Worm (Caenorhabditis elegans) whole organism, L4/young adult: ENCODE results near the gene bcl-7.
A peak's percentile ranks its signal among the peaks of the same experiment; 100 is the strongest.

Experiments used
- W03F9.2 ChIP-seq: fragments of 150-350 bp; optimal IDR thresholded peaks from 2 replicates; lab custom pipeline; 2014; ENCODE audit warnings: missing biosample characterization, missing genetic modification characterization
- dao-5 ChIP-seq: sonication (generic microtip); optimal IDR thresholded peaks from 2 replicates; lab custom pipeline; 2016; ENCODE audit warnings: missing genotype, missing genetic modification characterization, moderate library complexity, missing compliant biosample characterization
- him-1 ChIP-seq: sonication (generic microtip); optimal IDR thresholded peaks from 2 replicates; lab custom pipeline; 2016; ENCODE audit warnings: missing genotype, missing genetic modification reagents, missing genetic modification characterization, missing compliant biosample characterization

The bcl-7 gene

DNA sequence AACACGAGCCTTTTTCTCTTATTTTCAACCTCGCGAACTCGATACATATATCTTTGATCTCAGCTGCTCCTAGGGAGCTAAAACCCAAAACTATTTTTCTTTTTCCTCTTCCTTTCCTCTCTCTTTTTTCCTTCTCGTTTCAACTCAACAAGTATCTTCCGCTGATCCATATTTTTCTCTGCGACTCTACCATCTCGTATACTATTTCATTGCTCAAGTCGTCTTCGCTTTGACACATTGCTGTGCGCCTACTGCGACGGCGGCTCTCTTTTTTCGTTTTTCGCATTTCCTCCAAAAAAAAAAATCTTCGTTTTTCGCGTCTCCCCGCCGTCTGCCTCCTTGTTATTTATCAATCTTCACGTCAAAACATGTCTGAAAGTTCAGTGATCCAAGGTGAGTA is 23.9 kb downstream of the bcl-7 start:
- TF ChIP-seq dao-5 (tag; lab: Kevin White, UChicago) = no peak
- TF ChIP-seq W03F9.2 (tag; lab: Kevin White, UChicago) = no peak
- no peak for TF ChIP-seq him-1 (tag; lab: Kevin White, UChicago)

DNA sequence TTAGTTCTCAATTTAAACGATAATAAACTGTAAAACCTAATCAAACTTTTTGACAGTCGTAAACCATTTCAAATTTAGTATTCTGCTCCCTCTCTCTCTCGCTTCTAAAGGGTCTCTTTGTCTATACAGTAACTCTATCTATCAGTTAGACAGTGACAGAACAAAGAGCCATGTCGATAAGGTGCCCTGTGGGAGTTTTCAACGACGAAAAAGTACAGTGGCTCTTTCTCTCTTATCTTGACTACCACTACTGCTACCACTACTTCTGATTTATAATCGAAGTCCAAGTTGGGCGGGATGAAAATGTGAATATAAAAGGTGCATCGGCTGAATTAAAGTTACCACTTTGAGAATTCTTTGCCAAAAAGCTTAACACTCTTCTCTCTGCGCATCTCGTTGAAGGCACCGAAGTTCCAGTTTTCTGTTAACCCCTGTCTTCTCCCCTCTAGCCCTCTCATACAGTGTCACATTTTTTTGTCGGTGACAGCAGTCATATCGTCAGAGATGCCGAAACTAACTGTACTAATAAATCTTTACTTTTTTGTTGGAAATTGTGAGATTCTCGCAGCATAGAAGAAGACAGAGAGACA is 25.0 kb downstream of the bcl-7 start:
- TF ChIP-seq dao-5 (tag; lab: Kevin White, UChicago) = no peak
- no peak for TF ChIP-seq W03F9.2 (tag; lab: Kevin White, UChicago)
- TF ChIP-seq him-1 (tag; lab: Kevin White, UChicago) = no peak

DNA sequence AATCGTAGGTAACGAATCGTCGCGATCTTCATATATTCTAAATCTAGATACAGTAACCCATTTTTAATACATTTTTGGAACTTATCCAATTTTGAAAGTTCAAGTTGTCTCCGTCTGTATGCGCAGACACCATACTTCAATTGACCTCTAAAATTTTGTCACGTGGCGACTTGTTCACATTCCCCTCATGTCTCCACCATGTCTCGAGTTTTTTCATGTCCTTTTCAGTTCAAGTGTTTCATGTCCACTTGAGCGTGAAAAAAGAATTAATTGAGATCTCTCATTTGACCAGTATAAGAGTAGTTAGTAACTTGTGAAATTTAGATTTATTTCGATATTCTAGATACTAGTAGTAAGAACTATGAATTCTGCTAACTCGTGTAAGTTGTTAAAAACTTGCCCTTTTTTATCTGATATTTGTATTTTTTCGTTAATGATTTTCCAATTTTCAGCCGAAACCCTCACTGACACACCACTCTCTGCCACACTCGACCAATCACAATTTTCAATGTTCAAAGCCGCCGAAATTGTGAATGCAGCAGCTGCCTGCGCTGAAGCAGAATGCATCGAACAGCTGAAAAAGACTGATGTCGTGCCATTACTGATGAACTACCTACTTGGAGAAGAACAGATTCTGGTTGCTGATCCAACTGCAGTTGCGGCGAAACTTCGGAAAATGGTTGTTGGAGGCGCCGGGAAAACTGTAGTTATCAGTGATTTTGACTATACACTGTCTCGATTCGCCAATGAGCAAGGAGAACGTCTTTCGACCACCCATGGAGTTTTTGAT is 25.9 kb downstream of the bcl-7 start:
- TF ChIP-seq W03F9.2 (tag; lab: Kevin White, UChicago) (no peak), dao-5 (tag; lab: Kevin White, UChicago) (no peak), him-1 (tag; lab: Kevin White, UChicago) (no peak)

DNA sequence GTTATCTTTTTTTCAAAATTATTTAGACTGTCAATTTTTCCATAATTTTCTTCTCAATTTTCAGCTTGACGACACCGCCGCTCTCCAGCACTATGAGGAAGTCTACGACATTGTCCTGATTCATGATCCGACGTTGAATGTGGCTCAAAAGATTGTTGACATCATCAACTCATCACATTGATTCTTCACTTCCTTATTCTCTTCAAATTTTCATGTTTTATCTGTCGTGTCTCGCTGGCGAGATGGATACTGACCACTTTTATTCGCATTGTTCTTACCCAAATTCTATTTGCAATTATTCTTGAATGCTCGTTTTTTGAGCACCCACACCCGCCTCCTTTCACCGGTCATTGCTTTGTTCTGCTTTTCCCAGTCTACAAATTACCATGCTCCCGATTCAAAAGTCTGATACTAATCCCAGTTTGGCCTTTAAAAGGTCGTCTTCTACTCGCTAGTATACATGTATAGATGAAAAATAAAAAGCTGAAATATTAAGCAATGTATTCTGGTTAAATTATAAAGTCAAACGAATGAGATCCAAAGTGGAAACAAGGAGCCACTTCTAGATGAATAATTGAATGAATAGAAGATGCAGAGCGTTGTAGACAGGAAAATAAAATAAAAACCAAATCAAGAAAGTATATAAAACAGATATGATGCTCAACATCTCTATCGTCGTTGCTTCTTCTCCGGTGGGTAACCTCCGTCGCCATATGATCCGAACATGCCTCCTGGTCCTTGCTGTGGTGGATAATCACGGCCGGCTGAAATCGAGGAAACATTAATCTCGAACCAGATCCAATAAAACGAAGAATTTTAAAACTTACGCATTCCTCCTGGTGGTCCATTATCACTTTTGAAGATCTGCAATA is 27.4 kb downstream of the bcl-7 start:
- TF ChIP-seq him-1 (tag; lab: Kevin White, UChicago) (no peak), dao-5 (tag; lab: Kevin White, UChicago) (no peak), W03F9.2 (tag; lab: Kevin White, UChicago) (no peak)

DNA sequence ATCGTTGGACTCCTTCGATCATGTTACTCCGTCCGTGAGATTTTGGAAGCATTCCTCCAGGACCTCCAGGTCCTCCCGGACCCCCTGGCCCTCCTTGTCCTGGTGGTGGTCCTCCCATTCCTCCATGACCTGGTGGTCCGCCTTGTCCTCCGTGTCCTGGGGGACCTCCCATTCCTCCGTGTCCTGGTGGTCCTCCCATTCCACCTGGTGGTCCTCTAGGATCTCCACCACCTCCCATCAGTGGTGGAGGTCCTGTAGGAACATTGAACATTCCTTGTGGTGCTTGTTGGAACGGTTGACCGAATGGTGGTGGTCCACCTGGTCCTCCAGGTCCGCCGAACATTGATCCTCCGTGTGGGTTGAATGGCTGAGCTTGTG is 28.0 kb downstream of the bcl-7 start:
- TF ChIP-seq dao-5 (tag; lab: Kevin White, UChicago) = no peak
- no peak for TF ChIP-seq him-1 (tag; lab: Kevin White, UChicago)
- TF ChIP-seq W03F9.2 (tag; lab: Kevin White, UChicago) = no peak

DNA sequence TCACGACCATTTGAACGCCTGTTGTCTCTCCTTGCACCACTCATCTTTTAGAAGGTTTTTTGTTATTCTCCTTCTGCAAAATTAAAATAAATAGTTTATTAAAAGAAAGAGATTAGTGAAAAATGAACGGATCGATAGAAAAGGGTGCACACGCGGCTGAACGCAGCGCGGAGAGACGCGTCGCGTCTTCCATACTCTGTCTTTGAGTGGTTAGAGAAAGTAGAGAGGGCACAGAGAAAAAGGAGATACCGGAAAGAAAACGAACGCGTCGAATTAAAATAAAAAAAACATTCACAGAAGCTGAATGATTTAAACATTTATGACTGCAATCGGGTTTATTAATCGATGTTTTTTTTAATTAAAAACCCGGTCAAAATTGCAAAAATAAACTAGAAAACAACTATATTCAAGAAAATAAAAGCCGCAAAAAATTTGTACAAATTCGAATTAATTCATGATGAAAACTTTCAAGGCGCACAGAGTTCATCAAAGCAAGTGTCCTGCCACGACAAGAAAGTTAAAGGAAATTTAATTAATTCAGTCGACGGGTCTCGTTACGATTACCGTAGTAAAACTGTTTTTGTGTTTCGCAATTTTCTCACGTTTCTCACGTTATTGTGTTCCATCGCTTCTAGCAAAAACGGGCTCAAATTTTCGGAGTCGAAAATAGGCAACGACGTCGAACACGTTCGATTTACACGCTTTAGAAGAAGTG is 32.4 kb downstream of the bcl-7 start, which contains the start of the genes nono-1 and nop-1:
Gene nono-1, minus strand, starts transcription at position 75 of the 715 bp plus-strand sequence.
Gene nop-1, plus strand, starts transcription at position 551 of the 715 bp plus-strand sequence.
- peak; percentile 51 for TF ChIP-seq W03F9.2 (tag; lab: Kevin White, UChicago)
- TF ChIP-seq him-1 (tag; lab: Kevin White, UChicago) = no peak
- TF ChIP-seq dao-5 (tag; lab: Kevin White, UChicago) = no peak

DNA sequence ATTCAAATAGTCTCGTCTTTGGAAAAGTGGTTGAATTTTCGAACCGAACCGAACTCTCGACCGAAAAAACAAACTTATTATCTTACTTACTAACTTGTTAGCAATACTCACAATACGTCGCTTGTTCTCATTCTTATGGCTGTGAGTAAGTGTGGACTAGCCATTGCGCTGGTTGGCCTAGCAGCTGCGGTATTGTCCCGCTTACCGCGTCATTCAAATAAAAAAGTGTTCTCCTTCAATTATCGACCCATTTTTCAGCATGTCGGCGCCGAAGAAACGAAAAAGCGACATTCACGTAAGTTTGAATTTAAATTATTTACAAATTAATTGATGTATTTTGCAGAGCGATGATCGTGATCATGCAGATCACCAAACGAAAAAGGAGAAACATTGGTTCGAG is 33.2 kb downstream of the bcl-7 start:
- TF ChIP-seq him-1 (tag; lab: Kevin White, UChicago) (no peak), dao-5 (tag; lab: Kevin White, UChicago) (no peak), W03F9.2 (tag; lab: Kevin White, UChicago) (no peak)

DNA sequence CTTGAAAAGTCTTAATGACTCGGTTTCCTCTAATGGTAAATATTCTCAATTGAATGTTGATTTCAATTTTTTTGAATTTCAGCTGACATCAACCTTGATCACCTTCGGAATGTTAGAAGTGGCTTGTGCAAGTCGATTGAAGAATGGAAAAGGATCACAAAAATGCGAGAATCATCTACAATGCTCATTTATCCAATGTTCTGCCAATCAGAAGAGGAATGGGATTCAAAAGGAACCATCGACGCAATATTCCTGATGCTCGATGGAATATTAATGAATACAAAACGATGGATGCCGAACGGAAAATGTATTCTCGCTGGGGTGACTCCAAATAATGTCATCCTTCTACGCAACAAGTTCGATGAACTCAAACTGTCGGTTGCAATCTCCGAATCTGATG is 35.7 kb downstream of the bcl-7 start:
- TF ChIP-seq dao-5 (tag; lab: Kevin White, UChicago) (no peak), W03F9.2 (tag; lab: Kevin White, UChicago) (no peak), him-1 (tag; lab: Kevin White, UChicago) (no peak)

DNA sequence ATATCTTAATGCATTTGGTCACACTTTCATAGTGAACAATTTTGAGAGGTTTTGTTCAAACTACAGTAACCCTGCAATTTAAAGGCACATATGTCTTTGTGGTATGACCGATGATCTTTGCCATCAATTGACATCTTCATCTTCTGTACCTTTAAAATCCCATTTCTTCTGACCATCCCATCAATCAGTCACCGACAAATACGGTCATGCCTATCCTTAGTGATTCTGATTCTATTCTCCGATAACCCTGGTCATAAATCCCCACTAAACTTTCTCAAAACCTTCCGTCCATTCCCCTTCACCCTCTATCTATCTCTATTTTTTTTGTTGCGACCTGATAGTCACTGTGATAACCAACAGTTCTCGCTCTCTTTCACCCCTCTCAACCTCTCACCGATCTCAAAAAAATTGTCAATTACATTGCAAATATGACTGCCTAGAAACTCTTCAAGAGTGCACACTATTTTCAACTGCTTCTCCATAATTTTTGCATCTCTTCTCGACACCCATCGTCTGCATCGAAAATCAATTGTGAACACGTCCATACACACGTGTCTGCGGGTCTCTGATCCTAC is 38.3 kb downstream of the bcl-7 start:
- no peak for TF ChIP-seq dao-5 (tag; lab: Kevin White, UChicago)
- TF ChIP-seq W03F9.2 (tag; lab: Kevin White, UChicago) = no peak
- TF ChIP-seq him-1 (tag; lab: Kevin White, UChicago) = no peak

DNA sequence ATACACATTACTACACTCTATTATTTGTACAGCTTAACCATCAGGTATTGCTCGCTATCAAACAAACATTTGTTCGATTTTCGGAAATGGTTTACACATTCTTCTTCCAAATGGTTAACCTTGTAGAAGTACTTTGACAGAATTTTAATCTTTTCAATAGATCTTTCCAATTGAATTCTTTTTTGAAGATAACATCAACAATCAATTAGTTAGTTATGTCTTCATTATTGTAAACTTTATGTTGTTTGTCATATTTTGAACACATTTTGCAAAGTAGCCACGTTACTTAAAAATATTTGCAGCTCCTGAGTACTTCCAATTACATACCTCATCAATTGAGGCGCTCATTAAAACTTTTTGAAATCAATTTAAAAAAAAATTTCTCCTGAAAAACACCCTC is 39.5 kb downstream of the bcl-7 start:
- no peak for TF ChIP-seq him-1 (tag; lab: Kevin White, UChicago)
- no peak for TF ChIP-seq dao-5 (tag; lab: Kevin White, UChicago)
- TF ChIP-seq W03F9.2 (tag; lab: Kevin White, UChicago) = no peak

DNA sequence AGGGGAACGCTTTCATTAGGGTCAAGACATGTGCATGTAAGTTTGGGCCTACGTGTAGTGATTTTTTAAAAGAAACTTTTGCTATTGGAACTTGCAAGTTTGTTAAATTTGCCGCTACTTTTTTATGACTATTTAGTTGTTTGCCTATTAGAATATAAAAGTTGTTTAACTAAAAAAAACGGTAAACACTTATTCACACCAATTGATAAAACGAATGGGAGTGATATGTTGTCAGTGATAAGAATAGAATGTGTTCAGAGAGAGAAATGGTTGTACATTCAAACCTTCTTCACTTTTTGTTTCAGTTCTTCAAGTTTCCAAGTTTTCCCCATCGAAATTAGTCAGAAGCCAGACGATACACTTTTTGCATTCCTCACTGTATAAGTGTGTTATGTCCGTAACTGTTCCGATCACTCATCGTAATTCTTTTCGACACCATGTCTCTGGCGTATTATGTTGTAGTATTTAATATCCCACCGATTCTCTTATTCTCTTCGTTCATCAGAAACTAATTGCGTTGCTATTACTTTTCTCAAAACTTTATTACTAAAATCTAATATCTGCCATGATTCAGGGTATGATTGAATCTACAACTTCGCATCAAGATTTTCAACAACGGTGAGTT is 40.1 kb downstream of the bcl-7 start, which contains the start of gene dct-6:
Gene dct-6, plus strand, starts transcription at position 575 of the 625 bp plus-strand sequence.
- TF ChIP-seq him-1 (tag; lab: Kevin White, UChicago) = no peak
- no peak for TF ChIP-seq W03F9.2 (tag; lab: Kevin White, UChicago)
- TF ChIP-seq dao-5 (tag; lab: Kevin White, UChicago) = no peak
